Worm (Caenorhabditis elegans) whole organism, midembryonic: Measurements from ENCODE around the gene lbp-9.

Source experiments
- cog-1 ChIP-seq: sonication (generic microtip); optimal IDR thresholded peaks from 2 replicates; lab custom pipeline; 2016; ENCODE audit warnings: missing genetic modification characterization, missing compliant biosample characterization
- flt-1 ChIP-seq: fragments of 200-800 bp; sonication (Bioruptor generic); IDR thresholded peaks from 2 replicates; pipeline ENCODE4 v1.3.6; 2022; ENCODE audit warnings: missing genetic modification characterization, missing compliant biosample characterization
- med-1 ChIP-seq: sonication (generic microtip); optimal IDR thresholded peaks from 2 replicates; lab custom pipeline; 2017; ENCODE audit warnings: missing genetic modification characterization, mild to moderate bottlenecking, missing compliant biosample characterization, antibody characterized with exemption, missing genetic modification reagents; ENCODE audit not compliant: insufficient read depth
- ref-1 ChIP-seq: fragments of 200-800 bp; sonication (Bioruptor generic); conservative IDR thresholded peaks from 2 replicates; pipeline ENCODE4 v1.3.6; 2022; ENCODE audit warnings: missing genetic modification reagents, missing genetic modification characterization, missing compliant biosample characterization
- ztf-23 ChIP-seq: fragments of 200-800 bp; sonication (Bioruptor generic); IDR thresholded peaks from 2 replicates; pipeline ENCODE4 v1.3.6; 2022; ENCODE audit warnings: missing genetic modification reagents, missing genetic modification characterization, missing compliant biosample characterization
- ztf-29 ChIP-seq: fragments of 200-800 bp; sonication (Bioruptor generic); IDR thresholded peaks from 2 replicates; pipeline ENCODE4 v1.3.6; 2022; ENCODE audit warnings: missing genetic modification reagents, missing genetic modification characterization, missing compliant biosample characterization

DNA sequence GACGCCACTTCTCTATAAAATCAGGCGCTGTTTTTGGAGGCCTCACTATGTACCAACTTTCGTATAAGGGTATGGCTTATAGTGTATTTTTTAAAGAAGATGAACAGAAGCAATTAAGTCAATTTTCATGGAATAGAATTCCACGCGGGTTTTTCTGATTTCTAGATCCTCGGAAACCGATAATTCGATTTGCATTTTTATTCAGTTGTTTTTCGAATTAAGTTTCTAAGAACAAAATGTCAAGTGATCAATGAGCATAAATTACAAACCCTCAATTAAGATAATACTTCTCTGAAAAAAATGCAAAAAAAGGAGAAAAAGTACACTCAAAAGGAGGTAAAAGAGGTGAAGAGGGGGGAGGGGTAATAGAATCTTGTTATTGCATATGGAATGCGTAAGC is 47.0 kb upstream of the lbp-9 start:
- TF ChIP-seq flt-1 (GFP tag; lab: Robert Waterston, UW) (no peak), ztf-29 (GFP tag; lab: Robert Waterston, UW) (no peak), ztf-23 (GFP tag; lab: Robert Waterston, UW) (no peak), cog-1 (tag; lab: Kevin White, UChicago) (no peak), med-1 (GFP tag; lab: Kevin White, UChicago) (no peak), ref-1 (no peak)
